Fruit fly (Drosophila melanogaster) whole organism, pupa: ENCODE measurements around the gene CG10064.

Source experiments
- CG10348 ChIP-seq: fragments of 200-800 bp; sonication (Bioruptor generic); IDR thresholded peaks from 2 replicates; pipeline ENCODE4 v1.3.6; 2022; ENCODE audit warnings: missing biosample characterization, missing genetic modification characterization
- CG12605 ChIP-seq: fragments of 200-800 bp; sonication (Bioruptor generic); IDR thresholded peaks from 2 replicates; pipeline ENCODE4 v1.3.6; 2022; ENCODE audit warnings: missing biosample characterization, missing genetic modification characterization
- CG13204 ChIP-seq: fragments of 200-800 bp; sonication (Bioruptor generic); optimal IDR thresholded peaks from 2 replicates; lab custom pipeline; 2018; ENCODE audit warnings: missing biosample characterization, mild to moderate bottlenecking, missing genetic modification characterization, moderate library complexity
- CG14655 ChIP-seq: fragments of 200-800 bp; sonication (Bioruptor generic); optimal IDR thresholded peaks from 3 replicates; lab custom pipeline; 2017; ENCODE audit warnings: mild to moderate bottlenecking, missing biosample characterization, missing genetic modification reagents, missing genetic modification characterization
- CG15710 ChIP-seq: fragments of 200-800 bp; sonication (Bioruptor generic); optimal IDR thresholded peaks from 2 replicates; lab custom pipeline; 2018; ENCODE audit warnings: missing biosample characterization, mild to moderate bottlenecking, missing genetic modification characterization, moderate library complexity
- CG17806 ChIP-seq: fragments of 200-800 bp; sonication (Bioruptor generic); optimal IDR thresholded peaks from 2 replicates; lab custom pipeline; 2018; ENCODE audit warnings: missing biosample characterization, mild to moderate bottlenecking, missing genetic modification characterization, moderate library complexity
- CG32121 ChIP-seq: fragments of 200-800 bp; sonication (Bioruptor generic); IDR thresholded peaks from 2 replicates; pipeline ENCODE4 v1.3.6; 2022; ENCODE audit warnings: missing biosample characterization, missing genetic modification characterization
- CG34367 ChIP-seq: fragments of 200-800 bp; sonication (Bioruptor generic); optimal IDR thresholded peaks from 2 replicates; lab custom pipeline; 2018; ENCODE audit warnings: missing biosample characterization, mild to moderate bottlenecking, missing genetic modification characterization
- CG4496 ChIP-seq: fragments of 200-800 bp; sonication (Bioruptor generic); IDR thresholded peaks from 3 replicates; pipeline ENCODE4 v1.3.6; 2022; ENCODE audit warnings: missing biosample characterization, missing genetic modification characterization
- CG8159 ChIP-seq: fragments of 200-800 bp; sonication (Bioruptor generic); optimal IDR thresholded peaks from 3 replicates; lab custom pipeline; 2018; ENCODE audit warnings: missing biosample characterization, mild to moderate bottlenecking, missing genetic modification characterization, moderate library complexity
- CG8301 ChIP-seq: fragments of 200-800 bp; sonication (Bioruptor generic); optimal IDR thresholded peaks from 2 replicates; lab custom pipeline; 2018; ENCODE audit warnings: missing biosample characterization, mild to moderate bottlenecking, missing genetic modification characterization
- CG9948 ChIP-seq: fragments of 200-800 bp; sonication (Bioruptor generic); optimal IDR thresholded peaks from 2 replicates; lab custom pipeline; 2018; ENCODE audit warnings: missing biosample characterization, mild to moderate bottlenecking, missing genetic modification characterization, moderate library complexity
- D1 ChIP-seq: fragments of 200-800 bp; sonication (Bioruptor generic); optimal IDR thresholded peaks from 2 replicates; lab custom pipeline; 2018; ENCODE audit warnings: missing biosample characterization, mild to moderate bottlenecking, missing genetic modification characterization, moderate library complexity
- EcR ChIP-seq: fragments of 200-800 bp; sonication (Bioruptor generic); optimal IDR thresholded peaks from 3 replicates; lab custom pipeline; 2019; ENCODE audit warnings: missing biosample characterization, missing genetic modification characterization, mild to moderate bottlenecking, moderate library complexity, missing genetic modification reagents
- Ets98B ChIP-seq: fragments of 200-800 bp; sonication (Bioruptor generic); IDR thresholded peaks from 2 replicates; pipeline ENCODE4 v1.3.6; 2022; ENCODE audit warnings: missing biosample characterization, missing genetic modification characterization
- Pif1A ChIP-seq: fragments of 200-800 bp; sonication (Bioruptor generic); optimal IDR thresholded peaks from 3 replicates; lab custom pipeline; 2016; ENCODE audit warnings: missing biosample characterization, missing genetic modification characterization
- Pif1B ChIP-seq: fragments of 200-800 bp; sonication (Bioruptor generic); optimal IDR thresholded peaks from 3 replicates; lab custom pipeline; 2016; ENCODE audit warnings: missing biosample characterization, missing genetic modification characterization
- Snoo ChIP-seq: fragments of 200-800 bp; sonication (Bioruptor generic); optimal IDR thresholded peaks from 3 replicates; lab custom pipeline; 2017; ENCODE audit warnings: missing biosample characterization, mild to moderate bottlenecking, missing genetic modification characterization, inconsistent platforms
- fd96Ca ChIP-seq: fragments of 200-800 bp; sonication (Bioruptor generic); IDR thresholded peaks from 3 replicates; pipeline ENCODE4 v1.3.6; 2022; ENCODE audit warnings: missing biosample characterization, missing genetic modification characterization
- gl ChIP-seq: fragments of 200-800 bp; sonication (Bioruptor generic); optimal IDR thresholded peaks from 2 replicates; lab custom pipeline; 2018; ENCODE audit warnings: missing biosample characterization, mild to moderate bottlenecking, missing genetic modification characterization
- rn ChIP-seq: fragments of 200-800 bp; sonication (Bioruptor generic); IDR thresholded peaks from 2 replicates; pipeline ENCODE4 v1.3.6; 2022; ENCODE audit warnings: missing biosample characterization, missing genetic modification characterization

Gene CG10064

dm6 chr3L:6934799-6935318, 32.8 kb downstream of the CG10064 start:
- peak; percentile 29; the same call in 1 of the 3 replicates for TF ChIP-seq fd96Ca
- TF ChIP-seq CG17806 (tag; lab: Kevin White, UChicago): no peak
- no peak for TF ChIP-seq CG34367
- no peak; the same call in 1 of the 2 replicates for TF ChIP-seq rn (GFP tag; lab: Robert Waterston, UW)
- TF ChIP-seq CG12605 (GFP tag; lab: Robert Waterston, UW): peak; percentile 73
- TF ChIP-seq Snoo (tag; lab: Kevin White, UChicago): no peak
- TF ChIP-seq CG14655 (GFP tag; lab: Kevin White, UChicago): peak; percentile 9
- TF ChIP-seq CG8159: no peak
- TF ChIP-seq D1 (tag; lab: Kevin White, UChicago): no peak
- no peak for TF ChIP-seq CG8301 (tag; lab: Kevin White, UChicago)
- no peak for TF ChIP-seq CG10348 (GFP tag; lab: Robert Waterston, UW)
- no peak for TF ChIP-seq EcR (GFP tag; lab: Kevin White, UChicago)
- TF ChIP-seq CG13204 (GFP tag; lab: Kevin White, UChicago): no peak
- TF ChIP-seq CG9948 (tag; lab: Kevin White, UChicago): no peak
- TF ChIP-seq Ets98B: peak; percentile 18; the same call in 1 of the 2 replicates
- TF ChIP-seq CG32121 (GFP tag; lab: Robert Waterston, UW): no peak; the same call in 1 of the 2 replicates
- no peak for TF ChIP-seq Pif1A (GFP tag; lab: Kevin White, UChicago)
- peak; percentile 65 for TF ChIP-seq CG4496 (GFP tag; lab: Robert Waterston, UW)
- TF ChIP-seq CG15710 (tag; lab: Kevin White, UChicago): no peak
- no peak for TF ChIP-seq Pif1B (GFP tag; lab: Kevin White, UChicago)
- TF ChIP-seq, all 21 proteins: peak for 5

- TF ChIP-seq rn (GFP tag; lab: Robert Waterston, UW) (no peak), CG10348 (GFP tag; lab: Robert Waterston, UW) (no peak), gl (no peak), CG9948 (tag; lab: Kevin White, UChicago) (no peak), EcR (GFP tag; lab: Kevin White, UChicago) (no peak), Ets98B (no peak), Pif1A (GFP tag; lab: Kevin White, UChicago) (no peak), CG14655 (GFP tag; lab: Kevin White, UChicago) (no peak), Pif1B (GFP tag; lab: Kevin White, UChicago) (no peak), CG32121 (GFP tag; lab: Robert Waterston, UW) (no peak), Snoo (tag; lab: Kevin White, UChicago) (no peak)
Observed at dm6 chr3L:6932626-6933025, 35.1 kb downstream of the CG10064 start, which contains the start of gene CG14820. Gene CG14820, plus strand, starts transcription at chr3L:6932926.

- no peak for TF ChIP-seq CG12605 (GFP tag; lab: Robert Waterston, UW)
Observed at dm6 chr3L:6931850-6932249, 35.8 kb downstream of the CG10064 start, which contains the start of gene CG45413. Gene CG45413, minus strand, starts transcription at chr3L:6931950.

dm6 chr3L:6925843-6926242, 41.9 kb downstream of the CG10064 start:
- TF ChIP-seq CG4496 (GFP tag; lab: Robert Waterston, UW): peak; percentile 67; the same call in 2 of the 3 replicates
- no peak for TF ChIP-seq fd96Ca
- TF ChIP-seq D1 (tag; lab: Kevin White, UChicago): no peak
- TF ChIP-seq CG15710 (tag; lab: Kevin White, UChicago): no peak
- TF ChIP-seq CG13204 (GFP tag; lab: Kevin White, UChicago): no peak
- no peak for TF ChIP-seq CG12605 (GFP tag; lab: Robert Waterston, UW)

dm6 chr3L:6919213-6919612, 48.5 kb downstream of the CG10064 start:
- TF ChIP-seq CG17806 (tag; lab: Kevin White, UChicago): no peak
- TF ChIP-seq EcR (GFP tag; lab: Kevin White, UChicago): no peak
